Fruit fly (Drosophila melanogaster) whole organism: ENCODE measurements around the gene CG43799.

ENCODE experiments used
- CG8478 ChIP-seq: fragments of >200 bp; optimal IDR thresholded peaks from 2 replicates; lab custom pipeline; 2018; ENCODE audit warnings: inconsistent platforms
- Dll ChIP-seq: fragments of >200 bp; optimal IDR thresholded peaks from 2 replicates; lab custom pipeline; 2017
- EcR ChIP-seq, 2 experiments: fragments of >200 bp; optimal IDR thresholded peaks; 2 replicates each; lab custom pipeline; 2017; ENCODE audit warnings: missing biosample characterization in 2 of 2, missing genetic modification characterization in 2 of 2, missing genetic modification reagents in 2 of 2
- pan ChIP-seq: fragments of >200 bp; optimal IDR thresholded peaks from 2 replicates; lab custom pipeline; 2017
- psq ChIP-seq: fragments of >200 bp; optimal IDR thresholded peaks from 2 replicates; lab custom pipeline; 2017
- usp ChIP-seq: fragments of >200 bp; optimal IDR thresholded peaks from 2 replicates; lab custom pipeline; 2017; ENCODE audit warnings: missing biosample characterization, missing genetic modification characterization, mixed read lengths

The CG43799 gene

DNA sequence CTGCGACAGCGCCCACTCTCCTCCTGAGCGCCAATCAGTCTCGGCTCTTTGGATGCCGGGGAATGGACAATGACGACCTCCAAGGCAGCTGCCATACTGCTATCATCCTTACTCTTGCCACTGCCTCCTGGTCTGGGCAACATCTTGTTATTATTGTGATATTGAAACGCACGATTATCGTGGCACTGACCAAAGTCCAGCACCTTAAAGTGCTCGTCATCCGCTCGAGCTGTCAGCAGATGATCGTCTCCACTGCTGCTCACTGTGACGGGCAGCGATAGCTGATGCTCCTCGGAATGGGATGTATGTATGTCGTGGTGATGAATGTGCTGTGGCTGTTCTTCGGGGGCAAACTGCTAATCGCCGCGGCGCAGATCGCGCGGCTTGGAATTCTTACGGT, 19.9 kb upstream of the CG43799 start:
- no peak for TF ChIP-seq usp (GFP tag; lab: Kevin White, UChicago)
- TF ChIP-seq psq (lab: Kevin White, UChicago) = no peak
- TF ChIP-seq EcR (GFP tag; optimal IDR thresholded peaks at IDR 0.05; lab: Kevin White, UChicago) = no peak
- TF ChIP-seq pan = no peak
- TF ChIP-seq Dll (lab: Kevin White, UChicago) = no peak
- TF ChIP-seq CG8478 (lab: Kevin White, UChicago) = no peak

DNA sequence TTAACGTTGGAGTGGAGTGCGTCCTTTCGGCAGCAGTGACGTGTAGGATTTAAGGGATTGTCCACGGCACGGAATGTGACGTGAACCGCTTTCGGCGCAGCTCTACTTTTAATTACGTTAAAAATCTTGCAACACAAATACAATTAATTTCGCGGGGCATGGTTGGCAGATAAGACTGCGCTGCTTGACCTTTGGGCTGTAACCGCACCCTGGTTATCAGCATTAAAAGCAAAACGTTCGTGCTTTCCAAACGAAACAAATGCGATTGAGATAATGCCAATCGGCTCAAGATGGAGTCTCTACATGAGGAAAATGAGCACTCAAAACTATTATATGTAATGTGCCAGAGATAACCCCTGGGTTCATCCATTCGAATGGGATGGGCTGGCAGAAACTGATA, 14.0 kb upstream of the CG43799 start:
- no peak for TF ChIP-seq psq (lab: Kevin White, UChicago)

dm6 chr2L:7214885-7215284, 12.6 kb upstream of the CG43799 start:
- TF ChIP-seq CG8478 (lab: Kevin White, UChicago) (no peak), usp (GFP tag; lab: Kevin White, UChicago) (no peak), pan (no peak), Dll (lab: Kevin White, UChicago) (no peak), psq (lab: Kevin White, UChicago) (no peak), EcR (GFP tag; optimal IDR thresholded peaks at IDR 0.05; lab: Kevin White, UChicago) (no peak)

DNA sequence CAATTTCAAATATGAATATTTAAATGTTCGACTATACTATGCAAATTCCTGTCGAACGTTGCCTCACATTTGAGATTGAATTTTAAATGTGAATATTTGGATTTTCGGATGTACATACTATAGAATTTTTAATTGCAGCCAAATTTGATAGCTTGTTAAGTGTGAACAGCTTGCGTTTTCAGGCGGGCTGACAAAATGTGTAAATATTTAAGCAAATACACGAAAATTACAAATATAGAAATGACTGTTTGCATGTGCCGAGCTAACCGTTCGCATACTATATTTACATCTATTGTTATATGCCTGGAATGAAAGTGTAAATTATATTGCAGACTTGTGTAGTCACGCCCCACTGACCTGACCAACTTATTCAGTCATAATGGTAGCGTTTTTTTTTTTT, 11.9 kb upstream of the CG43799 start:
- TF ChIP-seq EcR (GFP tag; optimal IDR thresholded peaks at IDR 0.05; lab: Kevin White, UChicago) (no peak), CG8478 (lab: Kevin White, UChicago) (no peak), Dll (lab: Kevin White, UChicago) (no peak), psq (lab: Kevin White, UChicago) (no peak), usp (GFP tag; lab: Kevin White, UChicago) (no peak), pan (no peak)

- TF ChIP-seq usp (GFP tag; lab: Kevin White, UChicago) (no peak), pan (no peak), CG8478 (lab: Kevin White, UChicago) (no peak), psq (lab: Kevin White, UChicago) (no peak), EcR (GFP tag; optimal IDR thresholded peaks at IDR 0.05; lab: Kevin White, UChicago) (no peak), Dll (lab: Kevin White, UChicago) (no peak)
Measured at dm6 chr2L:7216272-7216671, 11.3 kb upstream of the CG43799 start.

DNA sequence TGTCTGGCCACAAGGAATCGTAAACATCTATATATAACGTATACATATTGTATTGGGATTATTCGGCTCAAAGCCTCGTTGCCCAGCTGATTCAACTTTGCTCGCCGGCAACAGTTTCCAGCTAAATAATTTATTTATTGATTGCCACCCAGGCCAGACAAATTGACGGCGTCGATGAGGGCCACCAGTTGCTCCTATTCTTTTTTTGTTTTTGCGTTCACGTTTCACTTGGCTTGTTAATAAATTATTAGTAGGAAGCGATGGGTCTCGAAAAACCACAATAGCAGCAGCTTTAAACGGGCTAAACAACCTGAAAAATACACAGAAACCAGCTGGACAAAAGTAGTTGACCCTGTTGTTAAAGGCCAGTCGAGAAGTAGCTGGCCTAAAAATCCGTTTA, 10.5 kb upstream of the CG43799 start:
- no peak for TF ChIP-seq EcR (GFP tag; optimal IDR thresholded peaks at IDR 0.05; lab: Kevin White, UChicago)
- TF ChIP-seq usp (GFP tag; lab: Kevin White, UChicago) = no peak
- TF ChIP-seq Dll (lab: Kevin White, UChicago) = no peak
- no peak for TF ChIP-seq CG8478 (lab: Kevin White, UChicago)
- no peak for TF ChIP-seq psq (lab: Kevin White, UChicago)
- no peak for TF ChIP-seq pan

- TF ChIP-seq usp (GFP tag; lab: Kevin White, UChicago) (no peak), Dll (lab: Kevin White, UChicago) (no peak), CG8478 (lab: Kevin White, UChicago) (no peak), EcR (GFP tag; optimal IDR thresholded peaks at IDR 0.05; lab: Kevin White, UChicago) (no peak), pan (no peak), psq (lab: Kevin White, UChicago) (no peak)
Measured at dm6 chr2L:7217931-7218330, 9.6 kb upstream of the CG43799 start.

DNA sequence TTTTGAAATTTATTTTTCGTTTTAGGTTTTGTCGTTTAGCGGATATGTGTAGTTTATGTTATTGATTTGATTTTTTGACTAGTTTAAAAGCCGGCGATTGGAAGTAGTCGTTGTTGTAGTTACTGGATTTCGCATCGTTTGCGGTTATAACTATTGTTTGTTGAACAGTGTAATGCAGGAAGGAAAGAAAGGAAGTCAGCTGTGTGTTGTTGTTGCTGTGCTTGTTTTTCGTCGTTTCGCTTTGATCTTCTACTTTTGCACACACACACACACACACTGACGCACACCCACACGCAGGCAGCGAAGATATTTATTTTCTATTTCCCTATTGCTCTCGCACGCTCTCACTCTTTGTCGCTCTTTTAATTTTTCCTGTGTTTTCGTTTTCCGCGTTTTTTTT, 8.4 kb upstream of the CG43799 start:
- TF ChIP-seq CG8478 (lab: Kevin White, UChicago) (no peak), usp (GFP tag; lab: Kevin White, UChicago) (no peak), psq (lab: Kevin White, UChicago) (no peak), pan (no peak), Dll (lab: Kevin White, UChicago) (no peak), EcR (GFP tag; optimal IDR thresholded peaks at IDR 0.05; lab: Kevin White, UChicago) (no peak)

- no peak for TF ChIP-seq psq (lab: Kevin White, UChicago)
- no peak for TF ChIP-seq CG8478 (lab: Kevin White, UChicago)
- no peak for TF ChIP-seq usp (GFP tag; lab: Kevin White, UChicago)
- no peak for TF ChIP-seq Dll (lab: Kevin White, UChicago)
- TF ChIP-seq pan = no peak
- no peak for TF ChIP-seq EcR (GFP tag; optimal IDR thresholded peaks at IDR 0.05; lab: Kevin White, UChicago)
Measured at dm6 chr2L:7219650-7220267, 7.8 kb upstream of the CG43799 start, which contains the start of gene CG13784. Gene CG13784, minus strand, starts transcription at chr2L:7220033.

- TF ChIP-seq Dll (lab: Kevin White, UChicago) (no peak), psq (lab: Kevin White, UChicago) (no peak), pan (no peak), EcR (GFP tag; optimal IDR thresholded peaks at IDR 0.05; lab: Kevin White, UChicago) (no peak), CG8478 (lab: Kevin White, UChicago) (no peak)
Measured at dm6 chr2L:7222829-7223272, 4.7 kb upstream of the CG43799 start, which contains the start of gene mEFG1. Gene mEFG1, minus strand, starts transcription at chr2L:7223081.

DNA sequence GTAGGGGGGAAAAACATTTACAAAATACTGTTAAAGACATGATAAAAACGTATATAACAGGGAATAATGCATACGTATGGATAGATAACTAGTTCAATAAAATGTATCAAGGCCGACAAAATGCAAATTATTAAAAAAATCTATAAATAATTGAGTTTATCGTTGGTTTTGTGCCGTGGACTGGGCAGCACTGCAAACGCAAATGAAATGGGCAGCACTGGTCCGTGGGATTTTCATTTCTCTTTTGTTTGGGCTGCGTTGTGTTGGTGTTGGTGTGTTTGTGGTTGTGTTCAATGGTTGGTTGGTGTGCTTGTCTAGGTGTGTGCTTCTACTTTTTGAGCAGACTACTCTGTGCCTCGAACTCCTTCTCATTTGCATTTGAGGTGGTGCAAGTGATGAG, 947 bp upstream of the CG43799 start:
- TF ChIP-seq usp (GFP tag; lab: Kevin White, UChicago) (no peak), CG8478 (lab: Kevin White, UChicago) (no peak), pan (no peak), psq (lab: Kevin White, UChicago) (no peak), EcR (GFP tag; optimal IDR thresholded peaks at IDR 0.05; lab: Kevin White, UChicago) (no peak), Dll (lab: Kevin White, UChicago) (no peak)

DNA sequence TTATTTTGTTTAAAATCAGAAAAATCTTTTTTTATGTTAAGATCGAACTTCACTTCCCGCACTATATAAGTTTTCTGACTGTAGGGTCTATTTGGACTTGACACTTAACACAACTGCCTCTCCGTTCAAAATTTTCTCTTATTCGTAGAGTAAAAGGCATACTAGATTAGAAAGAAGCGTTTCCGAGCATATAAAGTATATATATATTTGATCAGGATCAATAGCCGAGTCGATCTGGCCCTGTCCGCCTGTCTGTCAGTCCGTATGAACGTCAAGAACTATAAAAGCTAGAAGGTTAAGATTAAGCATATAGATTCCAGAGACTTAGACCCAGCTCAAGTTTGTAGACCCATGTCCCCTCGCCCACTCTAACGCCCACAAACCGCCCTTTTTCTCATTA, 5.2 kb downstream of the CG43799 start, which contains the start of gene CG43800:
TSS of gene CG43800 (minus strand) at position 101 of the 400 bp plus-strand sequence.
- TF ChIP-seq Dll (lab: Kevin White, UChicago) (no peak), pan (no peak), CG8478 (lab: Kevin White, UChicago) (no peak), EcR (GFP tag; optimal IDR thresholded peaks at IDR 0.05; lab: Kevin White, UChicago) (no peak), psq (lab: Kevin White, UChicago) (no peak), usp (GFP tag; lab: Kevin White, UChicago) (no peak)
